Worm (Caenorhabditis elegans) whole organism, early embryonic: ENCODE results near the gene F25E2.2.

Experiments
- B0310.2 ChIP-seq: sonication (generic microtip); optimal IDR thresholded peaks from 2 replicates; lab custom pipeline; 2016; ENCODE audit warnings: mild to moderate bottlenecking, missing genetic modification characterization, missing compliant biosample characterization
- F13C5.2 ChIP-seq: sonication (generic microtip); optimal IDR thresholded peaks from 2 replicates; lab custom pipeline; 2017; ENCODE audit warnings: mild to moderate bottlenecking, missing genetic modification characterization, inconsistent platforms, missing compliant biosample characterization
- aly-1 ChIP-seq: sonication (generic microtip); optimal IDR thresholded peaks from 2 replicates; lab custom pipeline; 2016; ENCODE audit warnings: missing genetic modification characterization, missing compliant biosample characterization
- ama-1 ChIP-seq: fragments of 150-350 bp; optimal IDR thresholded peaks from 2 replicates; lab custom pipeline; 2014
- ceh-13 ChIP-seq: fragments of 200-800 bp; sonication (Bioruptor generic); optimal IDR thresholded peaks from 2 replicates; lab custom pipeline; 2018; ENCODE audit warnings: mild to moderate bottlenecking, missing genetic modification characterization, missing compliant biosample characterization
- ceh-36 ChIP-seq: sonication (generic microtip); optimal IDR thresholded peaks from 2 replicates; lab custom pipeline; 2016; ENCODE audit warnings: missing genetic modification characterization, inconsistent platforms, missing compliant biosample characterization
- ets-7 ChIP-seq: sonication (generic microtip); optimal IDR thresholded peaks from 2 replicates; lab custom pipeline; 2016; ENCODE audit warnings: missing genotype, missing genetic modification characterization, missing compliant biosample characterization
- flt-1 ChIP-seq: fragments of 200-800 bp; sonication (Bioruptor generic); IDR thresholded peaks from 2 replicates; pipeline ENCODE4 v1.3.6; 2022; ENCODE audit warnings: missing genetic modification characterization, missing compliant biosample characterization
- hmbx-1 ChIP-seq: sonication (generic microtip); optimal IDR thresholded peaks from 2 replicates; lab custom pipeline; 2016; ENCODE audit warnings: mild to moderate bottlenecking, missing genetic modification characterization, missing compliant biosample characterization
- hmg-4 ChIP-seq: fragments of 200-800 bp; sonication (Bioruptor generic); optimal IDR thresholded peaks from 2 replicates; lab custom pipeline; 2018; ENCODE audit warnings: mild to moderate bottlenecking, missing genetic modification characterization, missing compliant biosample characterization
- hnd-1 ChIP-seq: sonication (generic microtip); optimal IDR thresholded peaks from 2 replicates; lab custom pipeline; 2016; ENCODE audit warnings: missing genetic modification characterization, missing compliant biosample characterization
- pes-1 ChIP-seq: fragments of 200-800 bp; sonication (Bioruptor generic); IDR thresholded peaks from 2 replicates; pipeline ENCODE4 v1.3.6; 2022; ENCODE audit warnings: missing genetic modification reagents, missing genetic modification characterization, missing compliant biosample characterization
- scrt-1 ChIP-seq: fragments of 200-800 bp; sonication (Bioruptor generic); IDR thresholded peaks from 2 replicates; pipeline ENCODE4 v1.3.6; 2022; ENCODE audit warnings: missing genetic modification characterization, missing compliant biosample characterization
- sea-1 ChIP-seq: fragments of 200-800 bp; sonication (Bioruptor generic); conservative IDR thresholded peaks from 2 replicates; pipeline ENCODE4 v1.3.6; 2022; ENCODE audit warnings: missing genetic modification characterization, missing compliant biosample characterization
- tbx-11 ChIP-seq: fragments of 200-800 bp; sonication (Bioruptor generic); IDR thresholded peaks from 2 replicates; pipeline ENCODE4 v1.3.6; 2022; ENCODE audit warnings: missing genetic modification characterization, missing compliant biosample characterization
- tbx-37 ChIP-seq: fragments of 200-800 bp; sonication (Bioruptor generic); conservative IDR thresholded peaks from 2 replicates; pipeline ENCODE4 v1.3.6; 2022; ENCODE audit warnings: missing genetic modification reagents, missing genetic modification characterization, missing compliant biosample characterization
- tra-4 ChIP-seq: sonication (generic microtip); optimal IDR thresholded peaks from 2 replicates; lab custom pipeline; 2017; ENCODE audit warnings: missing genetic modification characterization, missing compliant biosample characterization

F25E2.2 gene

ce11 chrX:810694-811093, at the start of gene F25E2.2:
Gene F25E2.2, minus strand, starts transcription at chrX:810794.
- TF ChIP-seq scrt-1 (GFP tag; lab: Robert Waterston, UW): no peak
- TF ChIP-seq ama-1: no peak
- TF ChIP-seq tbx-11 (GFP tag; lab: Robert Waterston, UW): no peak
- no peak for TF ChIP-seq ets-7 (tag; lab: Kevin White, UChicago)
- TF ChIP-seq hnd-1 (tag; lab: Kevin White, UChicago): no peak
- TF ChIP-seq ceh-13 (GFP tag; lab: Kevin White, UChicago): no peak
- TF ChIP-seq tbx-37 (GFP tag; lab: Robert Waterston, UW): no peak
- no peak for TF ChIP-seq tra-4 (tag; lab: Kevin White, UChicago)
- no peak for TF ChIP-seq flt-1 (GFP tag; lab: Robert Waterston, UW)
- TF ChIP-seq hmbx-1 (tag; lab: Kevin White, UChicago): no peak
- no peak for TF ChIP-seq pes-1 (GFP tag; lab: Robert Waterston, UW)
- TF ChIP-seq F13C5.2 (tag; lab: Kevin White, UChicago): no peak
- no peak for TF ChIP-seq B0310.2
- no peak for TF ChIP-seq sea-1 (GFP tag; lab: Robert Waterston, UW)
- TF ChIP-seq ceh-36 (tag; lab: Kevin White, UChicago): no peak
- TF ChIP-seq aly-1 (tag; lab: Kevin White, UChicago): no peak
- TF ChIP-seq hmg-4 (GFP tag; lab: Kevin White, UChicago): no peak

ce11 chrX:859401-859800, 48.8 kb upstream of the F25E2.2 start, which contains the start of gene F56F10.2:
Gene F56F10.2, plus strand, starts transcription at chrX:859615.
- TF ChIP-seq F13C5.2 (tag; lab: Kevin White, UChicago) (peak; percentile 31), ceh-13 (GFP tag; lab: Kevin White, UChicago) (no peak)

- TF ChIP-seq aly-1 (tag; lab: Kevin White, UChicago): no peak
- TF ChIP-seq B0310.2: no peak
- no peak for TF ChIP-seq flt-1 (GFP tag; lab: Robert Waterston, UW)
- TF ChIP-seq hmg-4 (GFP tag; lab: Kevin White, UChicago): no peak
- TF ChIP-seq tbx-37 (GFP tag; lab: Robert Waterston, UW): no peak
- no peak for TF ChIP-seq ama-1
- TF ChIP-seq ets-7 (tag; lab: Kevin White, UChicago): no peak
- TF ChIP-seq sea-1 (GFP tag; lab: Robert Waterston, UW): no peak
- TF ChIP-seq hmbx-1 (tag; lab: Kevin White, UChicago): no peak
Measured at ce11 chrX:857658-858057, 47.1 kb upstream of the F25E2.2 start.

ce11 chrX:853604-854003, 43.0 kb upstream of the F25E2.2 start:
- TF ChIP-seq tbx-11 (GFP tag; lab: Robert Waterston, UW) (no peak), ceh-36 (tag; lab: Kevin White, UChicago) (peak; percentile 36)

ce11 chrX:852739-853268, 42.2 kb upstream of the F25E2.2 start:
- TF ChIP-seq hmg-4 (GFP tag; lab: Kevin White, UChicago): peak; percentile 60
- 0 out of 2 replicates have a peak, but pooled peaks have one; percentile 16 for TF ChIP-seq scrt-1 (GFP tag; lab: Robert Waterston, UW)
- no peak for TF ChIP-seq tbx-11 (GFP tag; lab: Robert Waterston, UW)

ce11 chrX:851421-851820, 40.8 kb upstream of the F25E2.2 start, which contains the start of gene igcm-1:
Gene igcm-1, minus strand, starts transcription at chrX:851521.
- TF ChIP-seq hmg-4 (GFP tag; lab: Kevin White, UChicago) (no peak), B0310.2 (no peak), ceh-13 (GFP tag; lab: Kevin White, UChicago) (no peak), aly-1 (tag; lab: Kevin White, UChicago) (no peak), ets-7 (tag; lab: Kevin White, UChicago) (no peak), sea-1 (GFP tag; lab: Robert Waterston, UW) (no peak), hnd-1 (tag; lab: Kevin White, UChicago) (no peak), tbx-11 (GFP tag; lab: Robert Waterston, UW) (no peak), tbx-37 (GFP tag; lab: Robert Waterston, UW) (no peak), scrt-1 (GFP tag; lab: Robert Waterston, UW) (no peak), F13C5.2 (tag; lab: Kevin White, UChicago) (no peak), ama-1 (no peak)

ce11 chrX:845443-845842, 34.8 kb upstream of the F25E2.2 start:
- TF ChIP-seq aly-1 (tag; lab: Kevin White, UChicago) (no peak), flt-1 (GFP tag; lab: Robert Waterston, UW) (no peak), tbx-37 (GFP tag; lab: Robert Waterston, UW) (no peak), tbx-11 (GFP tag; lab: Robert Waterston, UW) (no peak), hmg-4 (GFP tag; lab: Kevin White, UChicago) (no peak), ets-7 (tag; lab: Kevin White, UChicago) (no peak)

ce11 chrX:844649-845048, 34.1 kb upstream of the F25E2.2 start:
- TF ChIP-seq aly-1 (tag; lab: Kevin White, UChicago) (no peak), hnd-1 (tag; lab: Kevin White, UChicago) (no peak), ceh-13 (GFP tag; lab: Kevin White, UChicago) (no peak), ceh-36 (tag; lab: Kevin White, UChicago) (no peak), hmbx-1 (tag; lab: Kevin White, UChicago) (no peak), ets-7 (tag; lab: Kevin White, UChicago) (no peak), sea-1 (GFP tag; lab: Robert Waterston, UW) (no peak), pes-1 (GFP tag; lab: Robert Waterston, UW) (no peak), flt-1 (GFP tag; lab: Robert Waterston, UW) (no peak), B0310.2 (no peak), tbx-37 (GFP tag; lab: Robert Waterston, UW) (no peak), tbx-11 (GFP tag; lab: Robert Waterston, UW) (no peak), F13C5.2 (tag; lab: Kevin White, UChicago) (no peak), hmg-4 (GFP tag; lab: Kevin White, UChicago) (no peak), scrt-1 (GFP tag; lab: Robert Waterston, UW) (no peak), ama-1 (no peak), tra-4 (tag; lab: Kevin White, UChicago) (no peak)
